Fruit fly (Drosophila melanogaster) whole organism, embryonic: ENCODE results near the gene CkIIalpha-i3.

Source experiments
- Bdp1 ChIP-seq: fragments of 200-800 bp; sonication (Bioruptor generic); optimal IDR thresholded peaks from 3 replicates; lab custom pipeline; 2016; ENCODE audit warnings: missing biosample characterization, missing genetic modification characterization
- CG10147 ChIP-seq: fragments of 200-800 bp; sonication (Bioruptor generic); optimal IDR thresholded peaks from 2 replicates; lab custom pipeline; 2019; ENCODE audit warnings: missing biosample characterization, mild to moderate bottlenecking, missing genetic modification characterization, moderate library complexity
- CG1024 ChIP-seq: fragments of 200-800 bp; sonication (Bioruptor generic); IDR thresholded peaks from 2 replicates; pipeline ENCODE4 v1.3.6; 2022; ENCODE audit warnings: missing biosample characterization, missing genetic modification characterization
- CG10366 ChIP-seq: fragments of 200-800 bp; sonication (Bioruptor generic); IDR thresholded peaks from 2 replicates; pipeline ENCODE4 v1.3.6; 2022; ENCODE audit warnings: missing biosample characterization, missing genetic modification characterization
- CG12155 ChIP-seq: fragments of 200-800 bp; sonication (Bioruptor generic); optimal IDR thresholded peaks from 3 replicates; lab custom pipeline; 2016; ENCODE audit warnings: missing biosample characterization, missing genetic modification characterization
- CG12236 ChIP-seq: fragments of 200-800 bp; sonication (Bioruptor generic); optimal IDR thresholded peaks from 2 replicates; lab custom pipeline; 2016; ENCODE audit warnings: missing biosample characterization, missing genetic modification characterization
- CG1233 ChIP-seq: fragments of 200-800 bp; sonication (Bioruptor generic); optimal IDR thresholded peaks from 4 replicates; lab custom pipeline; 2018; ENCODE audit warnings: missing biosample characterization, mild to moderate bottlenecking, missing genetic modification characterization
- CG12659 ChIP-seq: fragments of 200-800 bp; sonication (Bioruptor generic); optimal IDR thresholded peaks from 3 replicates; lab custom pipeline; 2017; ENCODE audit warnings: mild to moderate bottlenecking, missing biosample characterization, missing genetic modification reagents, missing genetic modification characterization
- CG12942 ChIP-seq: fragments of 200-800 bp; sonication (Bioruptor generic); optimal IDR thresholded peaks from 3 replicates; lab custom pipeline; 2016; ENCODE audit warnings: missing biosample characterization, missing genetic modification characterization
- CG14860 ChIP-seq: fragments of 200-800 bp; sonication (Bioruptor generic); IDR thresholded peaks from 3 replicates; pipeline ENCODE4 v1.3.6; 2022; ENCODE audit warnings: missing biosample characterization, missing genetic modification characterization; ENCODE audit not compliant: partially characterized antibody
- CG1647 ChIP-seq: fragments of 200-800 bp; sonication (Bioruptor generic); optimal IDR thresholded peaks from 3 replicates; lab custom pipeline; 2016; ENCODE audit warnings: missing biosample characterization, missing genetic modification characterization
- CG17568 ChIP-seq: fragments of 200-800 bp; sonication (Bioruptor generic); optimal IDR thresholded peaks from 2 replicates; lab custom pipeline; 2018; ENCODE audit warnings: missing biosample characterization, mild to moderate bottlenecking, missing genetic modification characterization, moderate library complexity
- CG17612 ChIP-seq: fragments of 200-800 bp; sonication (Bioruptor generic); IDR thresholded peaks from 2 replicates; pipeline ENCODE4 v1.3.6; 2022; ENCODE audit warnings: missing biosample characterization, missing genetic modification characterization
- CG30403 ChIP-seq: fragments of 200-800 bp; sonication (Bioruptor generic); optimal IDR thresholded peaks from 3 replicates; lab custom pipeline; 2016; ENCODE audit warnings: missing biosample characterization, missing genetic modification characterization
- CG31388 ChIP-seq: fragments of 200-800 bp; sonication (Bioruptor generic); optimal IDR thresholded peaks from 2 replicates; lab custom pipeline; 2016; ENCODE audit warnings: missing biosample characterization, missing genetic modification characterization
- CG33213 ChIP-seq: fragments of 200-800 bp; sonication (Bioruptor generic); optimal IDR thresholded peaks from 3 replicates; lab custom pipeline; 2016; ENCODE audit warnings: missing biosample characterization, missing genetic modification characterization
- CG3726 ChIP-seq: fragments of 200-800 bp; sonication (Bioruptor generic); IDR thresholded peaks from 3 replicates; pipeline ENCODE4, ENCODE4 v1.3.6; 2022; ENCODE audit warnings: missing biosample characterization, missing genetic modification characterization
- CG3838 ChIP-seq: fragments of 200-800 bp; sonication (Bioruptor generic); optimal IDR thresholded peaks from 3 replicates; lab custom pipeline; 2016; ENCODE audit warnings: missing biosample characterization, missing genetic modification characterization
- CG6175 ChIP-seq: fragments of 200-800 bp; sonication (Bioruptor generic); IDR thresholded peaks from 3 replicates; pipeline ENCODE4 v1.3.6; 2022; ENCODE audit warnings: missing biosample characterization, missing genetic modification characterization
- CG9437 ChIP-seq: fragments of 200-800 bp; sonication (Bioruptor generic); optimal IDR thresholded peaks from 2 replicates; lab custom pipeline; 2018; ENCODE audit warnings: missing biosample characterization, mild to moderate bottlenecking, missing genetic modification characterization
- CHES-1-like ChIP-seq: fragments of 200-800 bp; sonication (Bioruptor generic); optimal IDR thresholded peaks from 2 replicates; lab custom pipeline; 2016; ENCODE audit warnings: missing biosample characterization, missing genetic modification characterization
- CTCF ChIP-seq: fragments of 200-800 bp; sonication (Bioruptor generic); optimal IDR thresholded peaks from 2 replicates; lab custom pipeline; 2017; ENCODE audit warnings: missing biosample characterization, mild to moderate bottlenecking, missing genetic modification characterization, moderate library complexity
- Camta ChIP-seq: fragments of 200-800 bp; sonication (Bioruptor generic); optimal IDR thresholded peaks from 2 replicates; lab custom pipeline; 2016; ENCODE audit warnings: missing biosample characterization, missing genetic modification characterization
- Dp ChIP-seq: fragments of 200-800 bp; sonication (Bioruptor generic); optimal IDR thresholded peaks from 2 replicates; lab custom pipeline; 2018; ENCODE audit warnings: missing biosample characterization, mild to moderate bottlenecking, missing genetic modification characterization, moderate library complexity
- E2f2 ChIP-seq: fragments of 200-800 bp; sonication (Bioruptor generic); IDR thresholded peaks from 2 replicates; pipeline ENCODE4 v1.3.6; 2022; ENCODE audit warnings: missing biosample characterization, missing genetic modification characterization
- Eip74EF ChIP-seq, 2 experiments: fragments of 200-800 bp in 1 of 2; fragments of >200 bp in 1 of 2; sonication (Bioruptor generic) in 1 of 2; optimal IDR thresholded peaks; 2 replicates each; lab custom pipeline; 2017 to 2019; ENCODE audit warnings: missing biosample characterization in 2 of 2, missing genetic modification characterization in 2 of 2, mild to moderate bottlenecking in 1 of 2, moderate library complexity in 1 of 2
- Fer3 ChIP-seq: fragments of 200-800 bp; sonication (Bioruptor generic); optimal IDR thresholded peaks from 2 replicates; lab custom pipeline; 2018; ENCODE audit warnings: missing biosample characterization, mild to moderate bottlenecking, missing genetic modification characterization, moderate library complexity
- HmgD ChIP-seq: fragments of 200-800 bp; sonication (Bioruptor generic); optimal IDR thresholded peaks from 3 replicates; lab custom pipeline; 2016; ENCODE audit warnings: missing biosample characterization, missing genetic modification characterization
- NC2α ChIP-seq: fragments of 200-800 bp; sonication (Bioruptor generic); optimal IDR thresholded peaks from 2 replicates; lab custom pipeline; 2016; ENCODE audit warnings: missing biosample characterization, missing genetic modification characterization
- Ptx1 ChIP-seq: fragments of 200-800 bp; sonication (Bioruptor generic); IDR thresholded peaks from 2 replicates; pipeline ENCODE4 v1.3.6; 2022; ENCODE audit warnings: missing biosample characterization, missing genetic modification characterization
- Scr ChIP-seq: fragments of 200-800 bp; sonication (Bioruptor generic); IDR thresholded peaks from 2 replicates; pipeline ENCODE4 v1.3.6; 2022; ENCODE audit warnings: missing biosample characterization, missing genetic modification characterization; ENCODE audit not compliant: partially characterized antibody
- Tbp ChIP-seq: fragments of >200 bp; optimal IDR thresholded peaks from 2 replicates; lab custom pipeline; 2018; ENCODE audit warnings: missing biosample characterization, missing genetic modification characterization
- Trl ChIP-seq, 3 experiments: fragments of >200 bp in 2 of 3; fragments of 200-800 bp in 1 of 3; sonication (Bioruptor generic) in 1 of 3; optimal IDR thresholded peaks; 2 replicates in 1 of 3; 3 replicates in 2 of 3; lab custom pipeline; 2016 to 2017; ENCODE audit warnings: missing biosample characterization in 1 of 3, missing genetic modification characterization in 1 of 3
- Usf ChIP-seq: fragments of 200-800 bp; sonication (Bioruptor generic); optimal IDR thresholded peaks from 2 replicates; lab custom pipeline; 2017; ENCODE audit warnings: missing genotype, missing biosample characterization, missing genetic modification characterization
- ash1 ChIP-seq: fragments of 200-800 bp; sonication (Bioruptor generic); optimal IDR thresholded peaks from 2 replicates; lab custom pipeline; 2018; ENCODE audit warnings: missing biosample characterization, mild to moderate bottlenecking, missing genetic modification characterization
- bcd ChIP-seq: fragments of 200-800 bp; sonication (Bioruptor generic); optimal IDR thresholded peaks from 2 replicates; lab custom pipeline; 2017; ENCODE audit warnings: missing biosample characterization, mild to moderate bottlenecking, missing genetic modification characterization
- bsh ChIP-seq, 2 experiments: fragments of 200-800 bp; sonication (Bioruptor generic); optimal IDR thresholded peaks; 2 replicates each; lab custom pipeline; 2017 to 2018; ENCODE audit warnings: mild to moderate bottlenecking in 2 of 2, missing biosample characterization in 2 of 2, missing genetic modification characterization in 2 of 2, moderate library complexity in 1 of 2
- crp ChIP-seq, 2 experiments: fragments of 200-800 bp; sonication (Bioruptor generic); optimal IDR thresholded peaks; 2 replicates in 1 of 2; 3 replicates in 1 of 2; lab custom pipeline; 2017; ENCODE audit warnings: missing biosample characterization in 2 of 2, missing genetic modification characterization in 2 of 2, mild to moderate bottlenecking in 1 of 2, moderate library complexity in 1 of 2
- dan ChIP-seq: fragments of 200-800 bp; sonication (Bioruptor generic); IDR thresholded peaks from 2 replicates; pipeline ENCODE4 v1.3.6; 2022; ENCODE audit warnings: missing biosample characterization, missing genetic modification characterization
- dysf ChIP-seq: fragments of 200-800 bp; sonication (Bioruptor generic); IDR thresholded peaks from 3 replicates; pipeline ENCODE4 v1.3.6; 2022; ENCODE audit warnings: missing biosample characterization, missing genetic modification characterization
- jing ChIP-seq: fragments of 200-800 bp; sonication (Bioruptor generic); optimal IDR thresholded peaks from 2 replicates; lab custom pipeline; 2018; ENCODE audit warnings: missing biosample characterization, mild to moderate bottlenecking, missing genetic modification characterization
- ken ChIP-seq: fragments of 200-800 bp; sonication (Bioruptor generic); IDR thresholded peaks from 3 replicates; pipeline ENCODE4 v1.3.6; 2022; ENCODE audit warnings: missing biosample characterization, missing genetic modification characterization
- lab ChIP-seq: fragments of 200-800 bp; sonication (Bioruptor generic); optimal IDR thresholded peaks from 3 replicates; lab custom pipeline; 2017; ENCODE audit warnings: missing biosample characterization, missing genetic modification characterization, mild to moderate bottlenecking, moderate library complexity, missing genetic modification reagents
- lov ChIP-seq, 2 experiments: fragments of 200-800 bp in 1 of 2; fragments of >200 bp in 1 of 2; sonication (Bioruptor generic) in 1 of 2; IDR thresholded peaks in 1 of 2; optimal IDR thresholded peaks in 1 of 2; 2 replicates in 1 of 2; 3 replicates in 1 of 2; pipeline versions ENCODE4 v1.3.6 to Lab custom; 2017 to 2022; ENCODE audit warnings: missing biosample characterization in 1 of 2, missing genetic modification characterization in 1 of 2
- mam ChIP-seq: fragments of 200-800 bp; sonication (Bioruptor generic); optimal IDR thresholded peaks from 3 replicates; lab custom pipeline; 2016; ENCODE audit warnings: missing biosample characterization, missing genetic modification characterization
- nerfin-1 ChIP-seq: fragments of 200-800 bp; sonication (Bioruptor generic); optimal IDR thresholded peaks from 3 replicates; lab custom pipeline; 2019; ENCODE audit warnings: missing biosample characterization, mild to moderate bottlenecking, missing genetic modification characterization, moderate library complexity
- sens ChIP-seq: fragments of 200-800 bp; sonication (Bioruptor generic); peaks from one replicate; lab custom pipeline; 2016; ENCODE audit warnings: missing biosample characterization, missing genetic modification characterization
- shn ChIP-seq: fragments of 200-800 bp; sonication (Bioruptor generic); optimal IDR thresholded peaks from 3 replicates; lab custom pipeline; 2016; ENCODE audit warnings: missing biosample characterization, missing genetic modification characterization
- twi ChIP-seq: fragments of 200-800 bp; optimal IDR thresholded peaks from 2 replicates; lab custom pipeline; 2019; ENCODE audit warnings: missing biosample characterization, mild to moderate bottlenecking, missing genetic modification characterization, moderate library complexity
- unc-4 ChIP-seq: fragments of 200-800 bp; sonication (Bioruptor generic); IDR thresholded peaks from 2 replicates; pipeline ENCODE4 v1.3.6; 2022; ENCODE audit warnings: missing biosample characterization, missing genetic modification characterization; ENCODE audit not compliant: partially characterized antibody
- vvl ChIP-seq: fragments of 200-800 bp; sonication (Bioruptor generic); IDR thresholded peaks from 2 replicates; pipeline ENCODE4 v1.3.6; 2022; ENCODE audit warnings: missing biosample characterization, missing genetic modification characterization
- zf30C ChIP-seq: fragments of 200-800 bp; sonication (Bioruptor generic); optimal IDR thresholded peaks from 3 replicates; lab custom pipeline; 2018; ENCODE audit warnings: missing biosample characterization, mild to moderate bottlenecking, missing genetic modification characterization

Gene CkIIalpha-i3

dm6 chr3L:722386-722785 is 12.0 kb upstream of the CkIIalpha-i3 start (continued):
- TF ChIP-seq CG31388 (GFP tag; lab: Kevin White, UChicago) (no peak), crp (GFP tag; optimal IDR thresholded peaks at IDR 0.05; lab: Kevin White, UChicago) (no peak), CG33213 (GFP tag; lab: Kevin White, UChicago) (no peak), CG3726 (GFP tag; lab: Robert Waterston, UW) (no peak), Bdp1 (GFP tag; lab: Kevin White, UChicago) (no peak), Scr (GFP tag; lab: Robert Waterston, UW) (no peak), CG6175 (no peak), CG17568 (no peak), CG30403 (GFP tag; lab: Kevin White, UChicago) (no peak), twi (tag; lab: Kevin White, UChicago) (no peak), Trl (optimal IDR thresholded peaks at IDR 0.05; lab: Kevin White, UChicago) (no peak), Trl (GFP tag; optimal IDR thresholded peaks at IDR 0.05; lab: Kevin White, UChicago) (no peak), bcd (GFP tag; lab: Kevin White, UChicago) (no peak), CG12236 (GFP tag; lab: Kevin White, UChicago) (no peak), CTCF (no peak), Eip74EF (GFP tag; optimal IDR thresholded peaks at IDR 0.05; lab: Kevin White, UChicago) (no peak), jing (GFP tag; lab: Kevin White, UChicago) (no peak), CG17612 (GFP tag; lab: Robert Waterston, UW) (no peak), CG1647 (GFP tag; lab: Kevin White, UChicago) (no peak), NC2α (GFP tag; lab: Kevin White, UChicago) (no peak), Camta (GFP tag; lab: Kevin White, UChicago) (no peak), CG12659 (GFP tag; lab: Kevin White, UChicago) (no peak), mam (GFP tag; lab: Kevin White, UChicago) (peak; percentile 7), CG9437 (GFP tag; lab: Kevin White, UChicago) (no peak), shn (GFP tag; lab: Kevin White, UChicago) (no peak), CHES-1-like (GFP tag; lab: Kevin White, UChicago) (no peak), CG12155 (no peak), CG12942 (GFP tag; lab: Kevin White, UChicago) (no peak), Tbp (GFP tag; lab: Kevin White, UChicago) (no peak), Dp (GFP tag; lab: Kevin White, UChicago) (no peak), CG3838 (no peak), dan (GFP tag; lab: Robert Waterston, UW) (no peak), CG10147 (GFP tag; lab: Kevin White, UChicago) (no peak), Fer3 (tag; lab: Kevin White, UChicago) (no peak), CG1233 (GFP tag; lab: Kevin White, UChicago) (no peak), zf30C (no peak), CG14860 (GFP tag; lab: Robert Waterston, UW) (no peak), ash1 (GFP tag; lab: Kevin White, UChicago) (no peak), Usf (GFP tag; lab: Kevin White, UChicago) (no peak), CG1024 (GFP tag; lab: Robert Waterston, UW) (no peak)

dm6 chr3L:721863-722262 is 11.5 kb upstream of the CkIIalpha-i3 start:
- TF ChIP-seq nerfin-1 (tag; lab: Kevin White, UChicago), result no peak
- 0 out of 2 replicates have a peak, but pooled peaks have one; percentile 6 for TF ChIP-seq vvl (GFP tag; lab: Robert Waterston, UW)
- TF ChIP-seq CG10366 (GFP tag; lab: Robert Waterston, UW), result peak; percentile 8; the same call in 1 of the 2 replicates
- TF ChIP-seq sens (GFP tag; lab: Kevin White, UChicago), result peak; percentile 24
- no peak for TF ChIP-seq E2f2
- TF ChIP-seq zf30C, result peak; percentile 40
- peak; percentile 9 for TF ChIP-seq lab
- 0 out of 3 replicates have a peak, but pooled peaks have one; percentile 5 for TF ChIP-seq dysf (GFP tag; lab: Robert Waterston, UW)
- TF ChIP-seq bsh (GFP tag; optimal IDR thresholded peaks at IDR 0.05; lab: Kevin White, UChicago), result peak in 1 of 2 experiments; percentile 9
- TF ChIP-seq HmgD (GFP tag; lab: Kevin White, UChicago), result no peak
- no peak for TF ChIP-seq lov (optimal IDR thresholded peaks at IDR 0.05; lab: Kevin White, UChicago)
- TF ChIP-seq lov (GFP tag; IDR thresholded peaks at IDR 0.05; lab: Robert Waterston, UW), result peak; percentile 30; the same call in 1 of the 3 replicates
- TF ChIP-seq unc-4 (GFP tag; lab: Robert Waterston, UW), result no peak
- TF ChIP-seq ken (GFP tag; lab: Robert Waterston, UW), result 0 out of 3 replicates have a peak, but pooled peaks have one; percentile 12
- peak; percentile 8; the same call in 1 of the 2 replicates for TF ChIP-seq Ptx1 (GFP tag; lab: Robert Waterston, UW)
